Worm (Caenorhabditis elegans) whole organism, L1 larva: Measurements from ENCODE around the gene fic-1.
A peak's percentile ranks its signal among the peaks of the same experiment; 100 is the strongest.

Experiments
- alr-1 ChIP-seq: fragments of 200-800 bp; sonication (Bioruptor generic); optimal IDR thresholded peaks from 2 replicates; lab custom pipeline; 2018; ENCODE audit warnings: borderline replicate concordance, mild to moderate bottlenecking, missing genetic modification characterization, missing compliant biosample characterization
- lin-15B ChIP-seq: fragments of 150-350 bp; sonication (generic microtip); optimal IDR thresholded peaks from 3 replicates; lab custom pipeline; 2014; ENCODE audit warnings: missing biosample characterization, missing genetic modification characterization
- nhr-47 ChIP-seq: sonication (generic microtip); optimal IDR thresholded peaks from 2 replicates; lab custom pipeline; 2016; ENCODE audit warnings: mild to moderate bottlenecking, missing genetic modification characterization, moderate library complexity, missing compliant biosample characterization
- nhr-77 ChIP-seq: fragments of 150-350 bp; optimal IDR thresholded peaks from 2 replicates; lab custom pipeline; 2014; ENCODE audit warnings: missing biosample characterization, missing genetic modification characterization
- unc-62 ChIP-seq: fragments of 150-350 bp; optimal IDR thresholded peaks from 2 replicates; lab custom pipeline; 2014; ENCODE audit warnings: missing biosample characterization, missing genetic modification reagents, missing genetic modification characterization

DNA sequence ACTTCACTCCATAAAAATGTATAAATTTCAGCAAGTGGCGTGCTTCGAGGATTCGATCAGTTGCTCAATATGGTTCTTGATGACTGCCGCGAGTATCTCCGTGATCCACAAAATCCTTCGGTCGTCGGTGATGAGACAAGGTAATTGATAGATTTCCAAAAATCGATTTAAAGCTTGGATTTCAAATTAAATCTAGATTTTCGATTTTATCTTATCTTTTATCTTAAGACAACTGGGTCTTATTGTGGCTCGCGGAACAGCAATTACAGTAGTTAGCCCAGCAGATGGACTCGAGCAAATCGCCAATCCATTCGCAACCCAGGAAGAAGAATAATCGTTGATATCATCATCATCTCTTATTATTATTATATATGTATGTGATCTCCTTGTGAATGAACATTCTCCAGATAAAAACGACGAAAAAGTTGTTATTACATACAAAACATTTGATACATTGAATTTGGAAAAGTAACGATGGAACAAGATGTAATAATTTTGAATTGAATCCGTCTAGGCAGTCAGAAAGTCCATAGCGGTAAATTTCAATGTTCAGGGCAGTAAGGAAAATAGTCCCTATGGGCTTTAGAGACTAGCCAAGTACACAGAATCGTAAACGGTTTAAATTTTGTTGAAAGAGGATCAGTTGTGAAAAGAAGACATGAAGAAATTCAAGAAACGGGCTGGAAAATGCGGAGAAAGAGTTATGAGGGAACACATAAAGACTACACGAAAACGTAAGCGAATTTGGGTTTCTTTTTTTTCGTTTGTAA, 3.3 kb upstream of the fic-1 start:
- no peak for TF ChIP-seq unc-62 (GFP tag; lab: Kevin White, UChicago)
- TF ChIP-seq nhr-77 (tag; lab: Kevin White, UChicago), result no peak
- no peak for TF ChIP-seq lin-15B (tag; lab: Kevin White, UChicago)
- TF ChIP-seq nhr-47 (tag; lab: Kevin White, UChicago), result peak; percentile 34
- TF ChIP-seq alr-1 (tag; lab: Kevin White, UChicago), result no peak
